Fruit fly (Drosophila melanogaster): ENCODE measurements around the gene Ada.

dm6 chr3R:9062756-9063155, 2.2 kb upstream of the Ada start:
- peak in 1 of 2 experiments; percentile 31 for TF ChIP-seq foxo (GFP tag; optimal IDR thresholded peaks at IDR 0.05)
- no peak for TF ChIP-seq Mio (GFP tag; optimal IDR thresholded peaks at IDR 0.05)

Data from whole organism, wandering third instar larva.